Worm (Caenorhabditis elegans) whole organism, early embryonic: ENCODE results near the gene ttc-36.

ENCODE experiments used
- hnd-1 ChIP-seq: sonication (generic microtip); optimal IDR thresholded peaks from 2 replicates; lab custom pipeline; 2016; ENCODE audit warnings: missing genetic modification characterization, missing compliant biosample characterization
- sea-1 ChIP-seq: fragments of 200-800 bp; sonication (Bioruptor generic); conservative IDR thresholded peaks from 2 replicates; pipeline ENCODE4 v1.3.6; 2022; ENCODE audit warnings: missing genetic modification characterization, missing compliant biosample characterization

DNA sequence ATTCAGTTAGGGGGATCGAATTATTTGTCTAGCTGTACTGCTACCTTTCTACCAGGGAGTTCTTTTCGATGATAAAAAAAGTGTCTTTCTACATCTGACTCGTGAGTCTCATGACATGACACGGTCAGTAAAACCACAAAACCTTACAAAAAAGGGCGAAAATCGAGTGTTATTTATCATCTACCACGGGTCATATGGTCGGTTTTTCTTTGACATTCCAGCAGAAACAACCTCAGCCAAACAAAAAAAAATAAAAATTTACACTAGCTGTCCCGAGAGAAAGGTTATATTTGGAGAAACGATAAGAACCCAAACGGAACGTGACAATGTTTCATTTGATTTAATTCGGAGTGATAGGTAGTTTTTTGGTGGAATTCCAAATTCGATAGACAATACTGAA lies 10.3 kb upstream of the ttc-36 start:
- TF ChIP-seq hnd-1 = no peak
- no peak for TF ChIP-seq sea-1
